Fruit fly (Drosophila melanogaster) whole organism, pupa: ENCODE data around the gene Spn28Da.

Experiments used
- CG10348 ChIP-seq: fragments of 200-800 bp; sonication (Bioruptor generic); IDR thresholded peaks from 2 replicates; pipeline ENCODE4 v1.3.6; 2022; ENCODE audit warnings: missing biosample characterization, missing genetic modification characterization
- CG12605 ChIP-seq: fragments of 200-800 bp; sonication (Bioruptor generic); IDR thresholded peaks from 2 replicates; pipeline ENCODE4 v1.3.6; 2022; ENCODE audit warnings: missing biosample characterization, missing genetic modification characterization
- CG13204 ChIP-seq: fragments of 200-800 bp; sonication (Bioruptor generic); optimal IDR thresholded peaks from 2 replicates; lab custom pipeline; 2018; ENCODE audit warnings: missing biosample characterization, mild to moderate bottlenecking, missing genetic modification characterization, moderate library complexity
- CG14655 ChIP-seq: fragments of 200-800 bp; sonication (Bioruptor generic); optimal IDR thresholded peaks from 3 replicates; lab custom pipeline; 2017; ENCODE audit warnings: mild to moderate bottlenecking, missing biosample characterization, missing genetic modification reagents, missing genetic modification characterization
- CG15710 ChIP-seq: fragments of 200-800 bp; sonication (Bioruptor generic); optimal IDR thresholded peaks from 2 replicates; lab custom pipeline; 2018; ENCODE audit warnings: missing biosample characterization, mild to moderate bottlenecking, missing genetic modification characterization, moderate library complexity
- CG17806 ChIP-seq: fragments of 200-800 bp; sonication (Bioruptor generic); optimal IDR thresholded peaks from 2 replicates; lab custom pipeline; 2018; ENCODE audit warnings: missing biosample characterization, mild to moderate bottlenecking, missing genetic modification characterization, moderate library complexity
- CG32121 ChIP-seq: fragments of 200-800 bp; sonication (Bioruptor generic); IDR thresholded peaks from 2 replicates; pipeline ENCODE4 v1.3.6; 2022; ENCODE audit warnings: missing biosample characterization, missing genetic modification characterization
- CG34367 ChIP-seq: fragments of 200-800 bp; sonication (Bioruptor generic); optimal IDR thresholded peaks from 2 replicates; lab custom pipeline; 2018; ENCODE audit warnings: missing biosample characterization, mild to moderate bottlenecking, missing genetic modification characterization
- CG4496 ChIP-seq: fragments of 200-800 bp; sonication (Bioruptor generic); IDR thresholded peaks from 3 replicates; pipeline ENCODE4 v1.3.6; 2022; ENCODE audit warnings: missing biosample characterization, missing genetic modification characterization
- CG8159 ChIP-seq: fragments of 200-800 bp; sonication (Bioruptor generic); optimal IDR thresholded peaks from 3 replicates; lab custom pipeline; 2018; ENCODE audit warnings: missing biosample characterization, mild to moderate bottlenecking, missing genetic modification characterization, moderate library complexity
- CG8301 ChIP-seq: fragments of 200-800 bp; sonication (Bioruptor generic); optimal IDR thresholded peaks from 2 replicates; lab custom pipeline; 2018; ENCODE audit warnings: missing biosample characterization, mild to moderate bottlenecking, missing genetic modification characterization
- CG9948 ChIP-seq: fragments of 200-800 bp; sonication (Bioruptor generic); optimal IDR thresholded peaks from 2 replicates; lab custom pipeline; 2018; ENCODE audit warnings: missing biosample characterization, mild to moderate bottlenecking, missing genetic modification characterization, moderate library complexity
- D1 ChIP-seq: fragments of 200-800 bp; sonication (Bioruptor generic); optimal IDR thresholded peaks from 2 replicates; lab custom pipeline; 2018; ENCODE audit warnings: missing biosample characterization, mild to moderate bottlenecking, missing genetic modification characterization, moderate library complexity
- EcR ChIP-seq: fragments of 200-800 bp; sonication (Bioruptor generic); optimal IDR thresholded peaks from 3 replicates; lab custom pipeline; 2019; ENCODE audit warnings: missing biosample characterization, missing genetic modification characterization, mild to moderate bottlenecking, moderate library complexity, missing genetic modification reagents
- Ets98B ChIP-seq: fragments of 200-800 bp; sonication (Bioruptor generic); IDR thresholded peaks from 2 replicates; pipeline ENCODE4 v1.3.6; 2022; ENCODE audit warnings: missing biosample characterization, missing genetic modification characterization
- Pif1A ChIP-seq: fragments of 200-800 bp; sonication (Bioruptor generic); optimal IDR thresholded peaks from 3 replicates; lab custom pipeline; 2016; ENCODE audit warnings: missing biosample characterization, missing genetic modification characterization
- Pif1B ChIP-seq: fragments of 200-800 bp; sonication (Bioruptor generic); optimal IDR thresholded peaks from 3 replicates; lab custom pipeline; 2016; ENCODE audit warnings: missing biosample characterization, missing genetic modification characterization
- Snoo ChIP-seq: fragments of 200-800 bp; sonication (Bioruptor generic); optimal IDR thresholded peaks from 3 replicates; lab custom pipeline; 2017; ENCODE audit warnings: missing biosample characterization, mild to moderate bottlenecking, missing genetic modification characterization, inconsistent platforms
- fd96Ca ChIP-seq: fragments of 200-800 bp; sonication (Bioruptor generic); IDR thresholded peaks from 3 replicates; pipeline ENCODE4 v1.3.6; 2022; ENCODE audit warnings: missing biosample characterization, missing genetic modification characterization
- gl ChIP-seq: fragments of 200-800 bp; sonication (Bioruptor generic); optimal IDR thresholded peaks from 2 replicates; lab custom pipeline; 2018; ENCODE audit warnings: missing biosample characterization, mild to moderate bottlenecking, missing genetic modification characterization
- rn ChIP-seq: fragments of 200-800 bp; sonication (Bioruptor generic); IDR thresholded peaks from 2 replicates; pipeline ENCODE4 v1.3.6; 2022; ENCODE audit warnings: missing biosample characterization, missing genetic modification characterization

Gene Spn28Da

dm6 chr2L:7923636-7924301 is 34.8 kb upstream of the Spn28Da start:
- TF ChIP-seq CG9948 = peak; percentile 43
- TF ChIP-seq CG8301 (tag; lab: Kevin White, UChicago) = peak; percentile 20
- peak; percentile 64 for TF ChIP-seq CG34367 (tag; lab: Kevin White, UChicago)
- TF ChIP-seq Ets98B = no peak
- no peak for TF ChIP-seq CG4496 (GFP tag; lab: Robert Waterston, UW)
- TF ChIP-seq CG12605 (GFP tag; lab: Robert Waterston, UW) = no peak
- peak; percentile 26 for TF ChIP-seq Pif1A
- TF ChIP-seq CG14655 (GFP tag; lab: Kevin White, UChicago) = peak; percentile 49
- peak; percentile 54 for TF ChIP-seq CG8159
- peak; percentile 77 for TF ChIP-seq CG15710 (tag; lab: Kevin White, UChicago)
- peak; percentile 29 for TF ChIP-seq CG17806 (tag; lab: Kevin White, UChicago)
- TF ChIP-seq, all 21 proteins: peak for 8

dm6 chr2L:7922088-7922487 is 33.2 kb upstream of the Spn28Da start:
- 0 out of 3 replicates have a peak, but pooled peaks have one; percentile 23 for TF ChIP-seq fd96Ca (GFP tag; lab: Robert Waterston, UW)
- no peak for TF ChIP-seq CG14655 (GFP tag; lab: Kevin White, UChicago)
- TF ChIP-seq CG12605 (GFP tag; lab: Robert Waterston, UW) = no peak
- TF ChIP-seq, all 21 proteins: peak for 1

- TF ChIP-seq CG34367 (tag; lab: Kevin White, UChicago) (no peak), Snoo (tag; lab: Kevin White, UChicago) (no peak), CG9948 (peak; percentile 22), Pif1A (peak; percentile 3), CG14655 (GFP tag; lab: Kevin White, UChicago) (peak; percentile 68), CG8301 (tag; lab: Kevin White, UChicago) (peak; percentile 49), CG12605 (GFP tag; lab: Robert Waterston, UW) (no peak), CG13204 (GFP tag; lab: Kevin White, UChicago) (no peak)
Observed at dm6 chr2L:7920590-7920989, 31.7 kb upstream of the Spn28Da start.

- no peak for TF ChIP-seq CG17806 (tag; lab: Kevin White, UChicago)
- TF ChIP-seq D1 (tag; lab: Kevin White, UChicago) = no peak
- no peak for TF ChIP-seq CG13204 (GFP tag; lab: Kevin White, UChicago)
- peak; percentile 50; the same call in 1 of the 2 replicates for TF ChIP-seq CG32121 (GFP tag; lab: Robert Waterston, UW)
- TF ChIP-seq EcR (GFP tag; lab: Kevin White, UChicago) = no peak
- TF ChIP-seq CG12605 (GFP tag; lab: Robert Waterston, UW) = no peak
- TF ChIP-seq CG10348 (GFP tag; lab: Robert Waterston, UW) = peak; percentile 52; the same call in 1 of the 2 replicates
- TF ChIP-seq CG14655 (GFP tag; lab: Kevin White, UChicago) = peak; percentile 24
- peak; percentile 2 for TF ChIP-seq CG15710 (tag; lab: Kevin White, UChicago)
- peak; percentile 41 for TF ChIP-seq Pif1A
- TF ChIP-seq CG34367 (tag; lab: Kevin White, UChicago) = no peak
- no peak for TF ChIP-seq gl (tag; lab: Kevin White, UChicago)
- peak; percentile 55; the same call in 1 of the 2 replicates for TF ChIP-seq Ets98B
- TF ChIP-seq fd96Ca (GFP tag; lab: Robert Waterston, UW) = no peak
- TF ChIP-seq Snoo (tag; lab: Kevin White, UChicago) = no peak
- TF ChIP-seq Pif1B (GFP tag; lab: Kevin White, UChicago) = no peak
- TF ChIP-seq CG8301 (tag; lab: Kevin White, UChicago) = peak; percentile 25
Observed at dm6 chr2L:7918770-7919169, 29.8 kb upstream of the Spn28Da start.

- TF ChIP-seq CG8301 (tag; lab: Kevin White, UChicago) = peak; percentile 40
- peak; percentile 71 for TF ChIP-seq CG32121 (GFP tag; lab: Robert Waterston, UW)
- peak; percentile 80 for TF ChIP-seq CG8159
- peak; percentile 43 for TF ChIP-seq gl (tag; lab: Kevin White, UChicago)
- peak; percentile 66 for TF ChIP-seq Pif1A
- peak; percentile 76 for TF ChIP-seq CG9948
- peak; percentile 32 for TF ChIP-seq EcR (GFP tag; lab: Kevin White, UChicago)
- TF ChIP-seq D1 (tag; lab: Kevin White, UChicago) = peak; percentile 29
- peak; percentile 80 for TF ChIP-seq fd96Ca (GFP tag; lab: Robert Waterston, UW)
- peak; percentile 65 for TF ChIP-seq CG17806 (tag; lab: Kevin White, UChicago)
- TF ChIP-seq Snoo (tag; lab: Kevin White, UChicago) = peak; percentile 96
- TF ChIP-seq CG12605 (GFP tag; lab: Robert Waterston, UW) = peak; percentile 73
- TF ChIP-seq Pif1B (GFP tag; lab: Kevin White, UChicago) = no peak
- TF ChIP-seq CG10348 (GFP tag; lab: Robert Waterston, UW) = peak; percentile 61; the same call in 1 of the 2 replicates
- TF ChIP-seq rn = peak; percentile 75
- TF ChIP-seq Ets98B = peak; percentile 79
- peak; percentile 94 for TF ChIP-seq CG15710 (tag; lab: Kevin White, UChicago)
- TF ChIP-seq CG13204 (GFP tag; lab: Kevin White, UChicago) = peak; percentile 88
- peak; percentile 93 for TF ChIP-seq CG34367 (tag; lab: Kevin White, UChicago)
- peak; percentile 62 for TF ChIP-seq CG14655 (GFP tag; lab: Kevin White, UChicago)
- TF ChIP-seq CG4496 (GFP tag; lab: Robert Waterston, UW) = peak; percentile 89
- TF ChIP-seq, all 21 proteins: peak for 20
Observed at dm6 chr2L:7916368-7916767, 27.4 kb upstream of the Spn28Da start.
